Fruit fly (Drosophila melanogaster) whole organism, wandering third instar larva: ENCODE data around the gene CG4440.

ENCODE experiments used
- HLH106 ChIP-seq: fragments of 200-800 bp; optimal IDR thresholded peaks from 3 replicates; lab custom pipeline; 2019; ENCODE audit warnings: missing biosample characterization, mild to moderate bottlenecking, missing genetic modification characterization, moderate library complexity
- Hr83 ChIP-seq: fragments of 200-300 bp; sonication (Bioruptor generic); optimal IDR thresholded peaks from 2 replicates; lab custom pipeline; 2016; ENCODE audit warnings: missing biosample characterization, mild to moderate bottlenecking, missing genetic modification characterization, moderate library complexity; ENCODE audit not compliant: poor library complexity, severe bottlenecking
- Myc ChIP-seq: fragments of >200 bp; optimal IDR thresholded peaks from 2 replicates; lab custom pipeline; 2017
- Rel ChIP-seq, 2 experiments: fragments of 200-800 bp; sonication (Bioruptor generic) in 1 of 2; optimal IDR thresholded peaks; 2 replicates in 1 of 2; 3 replicates in 1 of 2; lab custom pipeline; 2016 to 2019; ENCODE audit warnings: mild to moderate bottlenecking in 2 of 2, missing biosample characterization in 2 of 2, missing genetic modification characterization in 2 of 2, moderate library complexity in 1 of 2
- br ChIP-seq: fragments of 200-800 bp; sonication (Bioruptor generic); optimal IDR thresholded peaks from 2 replicates; lab custom pipeline; 2016; ENCODE audit warnings: missing biosample characterization, missing genetic modification characterization
- dl ChIP-seq, 2 experiments: fragments of 175-275, 200-275 bp in 1 of 2; fragments of 200-275 bp in 1 of 2; sonication (Bioruptor generic); optimal IDR thresholded peaks; lab custom pipeline; 2018; ENCODE audit warnings: mild to moderate bottlenecking in 2 of 2, missing biosample characterization in 2 of 2, missing genetic modification characterization in 2 of 2, moderate library complexity in 2 of 2; ENCODE audit not compliant: partially characterized antibody in 2 of 2, insufficient read depth in 1 of 2
- foxo ChIP-seq, 2 experiments: fragments of 200-800 bp; sonication (Bioruptor generic); optimal IDR thresholded peaks; 2 replicates in 1 of 2; 3 replicates in 1 of 2; lab custom pipeline; 2016 to 2017; ENCODE audit warnings: missing biosample characterization in 2 of 2, missing genetic modification characterization in 2 of 2
- fru ChIP-seq: fragments of 200-800 bp; sonication (Bioruptor generic); optimal IDR thresholded peaks from 3 replicates; lab custom pipeline; 2016; ENCODE audit warnings: missing biosample characterization, mild to moderate bottlenecking, missing genetic modification characterization
- pan ChIP-seq: fragments of >200 bp; optimal IDR thresholded peaks from 2 replicates; lab custom pipeline; 2017
- sage ChIP-seq: fragments of 200-800 bp; sonication (Bioruptor generic); optimal IDR thresholded peaks from 2 replicates; lab custom pipeline; 2016; ENCODE audit warnings: missing biosample characterization, mild to moderate bottlenecking, missing genetic modification characterization

DNA sequence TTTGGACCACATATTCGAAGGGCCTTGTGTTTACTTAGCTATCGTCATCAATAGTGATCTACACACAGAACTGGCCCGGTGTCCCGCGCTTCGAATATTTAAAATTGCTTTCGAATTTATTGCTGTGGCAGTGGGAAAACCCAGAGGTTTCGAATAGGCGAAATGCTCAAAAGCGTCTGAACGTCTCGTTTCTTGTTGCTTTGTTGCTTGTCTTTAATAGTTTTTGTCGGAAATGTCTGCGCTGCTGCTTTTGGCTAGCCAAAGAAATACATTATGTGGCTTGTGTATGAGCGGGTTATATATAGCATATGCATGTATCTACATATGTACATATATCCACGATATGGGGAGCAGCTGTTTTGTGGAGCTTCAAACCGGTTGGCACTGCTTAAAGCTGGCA is 8.5 kb upstream of the CG4440 start:
- no peak for TF ChIP-seq sage
- no peak for TF ChIP-seq Myc (lab: Kevin White, UChicago)
- TF ChIP-seq Rel (GFP tag; optimal IDR thresholded peaks at IDR 0.05; lab: Kevin White, UChicago): no peak
- no peak for TF ChIP-seq Rel (tag; optimal IDR thresholded peaks at IDR 0.05; lab: Kevin White, UChicago)
- TF ChIP-seq pan (lab: Kevin White, UChicago): no peak
- TF ChIP-seq foxo (GFP tag; optimal IDR thresholded peaks at IDR 0.05; lab: Kevin White, UChicago): no peak
- TF ChIP-seq br (GFP tag; lab: Kevin White, UChicago): no peak
- TF ChIP-seq Hr83 (GFP tag; lab: Kevin White, UChicago): no peak
- no peak for TF ChIP-seq fru (GFP tag; lab: Kevin White, UChicago)
- no peak for TF ChIP-seq HLH106 (tag; lab: Kevin White, UChicago)
- TF ChIP-seq dl (GFP tag; optimal IDR thresholded peaks at IDR 0.05; lab: Kevin White, UChicago; ENCODE audit: insufficient read depth in 1 of 2, partially characterized antibody in 2 of 2): no peak
